Fruit fly (Drosophila melanogaster) whole organism, embryonic: Measurements from ENCODE around the gene Qsox2.
A peak's percentile ranks its signal among the peaks of the same experiment; 100 is the strongest.

Experiments
- Adf1 ChIP-seq: fragments of 200-800 bp; sonication (Bioruptor generic); IDR thresholded peaks from 2 replicates; pipeline ENCODE4 v1.3.6; 2022; ENCODE audit warnings: missing biosample characterization, missing genetic modification characterization
- Aef1 ChIP-seq: fragments of 200-800 bp; sonication (Bioruptor generic); IDR thresholded peaks from 3 replicates; pipeline ENCODE4 v1.3.6; 2022; ENCODE audit warnings: missing biosample characterization, missing genetic modification characterization
- Blimp-1 ChIP-seq: fragments of 200-800 bp; sonication (Bioruptor generic); optimal IDR thresholded peaks from 3 replicates; lab custom pipeline; 2018; ENCODE audit warnings: missing biosample characterization, missing genetic modification characterization, mild to moderate bottlenecking, moderate library complexity, missing genetic modification reagents
- CG10543 ChIP-seq: fragments of 200-800 bp; sonication (Bioruptor generic); optimal IDR thresholded peaks from 3 replicates; lab custom pipeline; 2017; ENCODE audit warnings: missing biosample characterization, mild to moderate bottlenecking, missing genetic modification characterization, moderate library complexity
- CG10959 ChIP-seq: fragments of 200-800 bp; sonication (Bioruptor generic); IDR thresholded peaks from 2 replicates; pipeline ENCODE4 v1.3.6; 2022; ENCODE audit warnings: missing biosample characterization, missing genetic modification characterization
- CG10979 ChIP-seq: fragments of 200-800 bp; sonication (Bioruptor generic); optimal IDR thresholded peaks from 2 replicates; lab custom pipeline; 2018; ENCODE audit warnings: missing biosample characterization, mild to moderate bottlenecking, missing genetic modification characterization, moderate library complexity
- CG11560 ChIP-seq: fragments of 200-800 bp; sonication (Bioruptor generic); IDR thresholded peaks from 3 replicates; pipeline ENCODE4 v1.3.6; 2022; ENCODE audit warnings: missing biosample characterization, missing genetic modification characterization
- CG12236 ChIP-seq: fragments of 200-800 bp; sonication (Bioruptor generic); optimal IDR thresholded peaks from 2 replicates; lab custom pipeline; 2016; ENCODE audit warnings: missing biosample characterization, missing genetic modification characterization
- CG1602 ChIP-seq: fragments of 200-800 bp; sonication (Bioruptor generic); optimal IDR thresholded peaks from 3 replicates; lab custom pipeline; 2016; ENCODE audit warnings: missing biosample characterization, missing genetic modification characterization
- CG17385 ChIP-seq: fragments of 200-800 bp; sonication (Bioruptor generic); optimal IDR thresholded peaks from 3 replicates; lab custom pipeline; 2018; ENCODE audit warnings: missing biosample characterization, mild to moderate bottlenecking, missing genetic modification characterization
- CG17612 ChIP-seq: fragments of 200-800 bp; sonication (Bioruptor generic); IDR thresholded peaks from 2 replicates; pipeline ENCODE4 v1.3.6; 2022; ENCODE audit warnings: missing biosample characterization, missing genetic modification characterization
- CG18011 ChIP-seq: fragments of 200-800 bp; sonication (Bioruptor generic); optimal IDR thresholded peaks from 2 replicates; lab custom pipeline; 2017; ENCODE audit warnings: missing biosample characterization, missing genetic modification characterization, mild to moderate bottlenecking, moderate library complexity, missing genotype
- CG2202 ChIP-seq: fragments of 200-800 bp; sonication (Bioruptor generic); optimal IDR thresholded peaks from 2 replicates; lab custom pipeline; 2018; ENCODE audit warnings: missing biosample characterization, mild to moderate bottlenecking, missing genetic modification characterization
- CG2678 ChIP-seq: fragments of 200-800 bp; sonication (Bioruptor generic); optimal IDR thresholded peaks from 3 replicates; lab custom pipeline; 2019; ENCODE audit warnings: missing biosample characterization, mild to moderate bottlenecking, missing genetic modification characterization, moderate library complexity
- CG31388 ChIP-seq: fragments of 200-800 bp; sonication (Bioruptor generic); optimal IDR thresholded peaks from 2 replicates; lab custom pipeline; 2016; ENCODE audit warnings: missing biosample characterization, missing genetic modification characterization
- CG32532 ChIP-seq: fragments of 200-800 bp; sonication (Bioruptor generic); IDR thresholded peaks from 2 replicates; pipeline ENCODE4 v1.3.6; 2022; ENCODE audit warnings: missing biosample characterization, missing genetic modification characterization
- CG32772 ChIP-seq: fragments of 200-800 bp; sonication (Bioruptor generic); IDR thresholded peaks from 2 replicates; pipeline ENCODE4 v1.3.6; 2022; ENCODE audit warnings: missing biosample characterization, missing genetic modification characterization
- CG3847 ChIP-seq: fragments of 200-800 bp; sonication (Bioruptor generic); IDR thresholded peaks from 2 replicates; pipeline ENCODE4 v1.3.6; 2022; ENCODE audit warnings: missing biosample characterization, missing genetic modification characterization
- CG7357 ChIP-seq: fragments of 200-800 bp; sonication (Bioruptor generic); IDR thresholded peaks from 3 replicates; pipeline ENCODE4 v1.3.6; 2022; ENCODE audit warnings: missing biosample characterization, missing genetic modification characterization
- Dek ChIP-seq: fragments of 200-800 bp; sonication (Bioruptor generic); optimal IDR thresholded peaks from 3 replicates; lab custom pipeline; 2019; ENCODE audit warnings: missing biosample characterization, mild to moderate bottlenecking, missing genetic modification characterization, moderate library complexity
- Doc2 ChIP-seq: fragments of 200-800 bp; sonication (Bioruptor generic); IDR thresholded peaks from 2 replicates; pipeline ENCODE4 v1.3.6; 2022; ENCODE audit warnings: missing biosample characterization, missing genetic modification characterization
- HLH4C ChIP-seq: fragments of 200-800 bp; sonication (Bioruptor generic); IDR thresholded peaks from 3 replicates; pipeline ENCODE4 v1.3.6; 2022; ENCODE audit warnings: missing biosample characterization, missing genetic modification characterization; ENCODE audit not compliant: partially characterized antibody
- Hand ChIP-seq: fragments of 200-800 bp; sonication (Bioruptor generic); optimal IDR thresholded peaks from 2 replicates; lab custom pipeline; 2017; ENCODE audit warnings: mild to moderate bottlenecking, missing biosample characterization, missing genetic modification reagents, missing genetic modification characterization
- Hmr ChIP-seq: fragments of 200-800 bp; sonication (Bioruptor generic); optimal IDR thresholded peaks from 3 replicates; lab custom pipeline; 2017; ENCODE audit warnings: mild to moderate bottlenecking, missing biosample characterization, missing genetic modification reagents, missing genetic modification characterization
- Hr39 ChIP-seq: fragments of >200 bp; optimal IDR thresholded peaks from 2 replicates; lab custom pipeline; 2017
- MBD-R2 ChIP-seq: fragments of 200-800 bp; sonication (Bioruptor generic); IDR thresholded peaks from 2 replicates; pipeline ENCODE4 v1.3.6; 2022; ENCODE audit warnings: missing biosample characterization, missing genetic modification characterization
- Max ChIP-seq: fragments of 200-800 bp; sonication (Bioruptor generic); optimal IDR thresholded peaks from 2 replicates; lab custom pipeline; 2016; ENCODE audit warnings: missing biosample characterization, mild to moderate bottlenecking, missing genetic modification characterization
- Myb ChIP-seq: fragments of 200-800 bp; sonication (Bioruptor generic); optimal IDR thresholded peaks from 2 replicates; lab custom pipeline; 2016; ENCODE audit warnings: missing biosample characterization, missing genetic modification characterization
- Nf-YC ChIP-seq: fragments of 200-800 bp; optimal IDR thresholded peaks from 3 replicates; lab custom pipeline; 2019; ENCODE audit warnings: missing biosample characterization, mild to moderate bottlenecking, missing genetic modification characterization, moderate library complexity
- Ptx1 ChIP-seq: fragments of 200-800 bp; sonication (Bioruptor generic); IDR thresholded peaks from 2 replicates; pipeline ENCODE4 v1.3.6; 2022; ENCODE audit warnings: missing biosample characterization, missing genetic modification characterization
- Ravus ChIP-seq: fragments of 200-800 bp; sonication (Bioruptor generic); IDR thresholded peaks from 2 replicates; pipeline ENCODE4 v1.3.6; 2022; ENCODE audit warnings: missing biosample characterization, missing genetic modification characterization
- Sox102F ChIP-seq: fragments of 200-800 bp; sonication (Bioruptor generic); optimal IDR thresholded peaks from 2 replicates; lab custom pipeline; 2018; ENCODE audit warnings: missing biosample characterization, mild to moderate bottlenecking, missing genetic modification characterization, moderate library complexity
- Sry-β ChIP-seq: fragments of 200-800 bp; sonication (Bioruptor generic); optimal IDR thresholded peaks from 2 replicates; lab custom pipeline; 2018; ENCODE audit warnings: missing biosample characterization, mild to moderate bottlenecking, missing genetic modification characterization, moderate library complexity
- Xbp1 ChIP-seq: fragments of 200-800 bp; sonication (Bioruptor generic); optimal IDR thresholded peaks from 3 replicates; lab custom pipeline; 2016; ENCODE audit warnings: missing biosample characterization, mild to moderate bottlenecking, missing genetic modification characterization
- ato ChIP-seq: fragments of 200-800 bp; sonication (Bioruptor generic); IDR thresholded peaks from 2 replicates; pipeline ENCODE4 v1.3.6; 2022; ENCODE audit warnings: missing biosample characterization, missing genetic modification characterization; ENCODE audit not compliant: partially characterized antibody
- br ChIP-seq: fragments of >200 bp; optimal IDR thresholded peaks from 2 replicates; lab custom pipeline; 2017
- cas ChIP-seq: fragments of 200-800 bp; sonication (Bioruptor generic); IDR thresholded peaks from 2 replicates; pipeline ENCODE4 v1.3.6; 2022; ENCODE audit warnings: missing biosample characterization, missing genetic modification characterization
- ci ChIP-seq: fragments of 200-800 bp; sonication (Bioruptor generic); IDR thresholded peaks from 3 replicates; pipeline ENCODE4 v1.3.6; 2022; ENCODE audit warnings: missing biosample characterization, missing genetic modification characterization
- danr ChIP-seq: fragments of 200-800 bp; sonication (Bioruptor generic); IDR thresholded peaks from 2 replicates; pipeline ENCODE4 v1.3.6; 2022; ENCODE audit warnings: missing biosample characterization, missing genetic modification characterization
- dysf ChIP-seq: fragments of 200-800 bp; sonication (Bioruptor generic); IDR thresholded peaks from 3 replicates; pipeline ENCODE4 v1.3.6; 2022; ENCODE audit warnings: missing biosample characterization, missing genetic modification characterization
- gce ChIP-seq: fragments of 200-800 bp; sonication (Bioruptor generic); IDR thresholded peaks from 3 replicates; pipeline ENCODE4 v1.3.6; 2022; ENCODE audit warnings: missing biosample characterization, missing genetic modification characterization
- her ChIP-seq: fragments of 200-800 bp; sonication (Bioruptor generic); optimal IDR thresholded peaks from 2 replicates; lab custom pipeline; 2016; ENCODE audit warnings: missing biosample characterization, missing genetic modification characterization
- psq ChIP-seq: fragments of 200-800 bp; sonication (Bioruptor generic); optimal IDR thresholded peaks from 2 replicates; lab custom pipeline; 2017; ENCODE audit warnings: missing biosample characterization, missing genetic modification characterization
- rib ChIP-seq: fragments of 200-800 bp; sonication (Bioruptor generic); IDR thresholded peaks from 2 replicates; pipeline ENCODE4 v1.3.6; 2022; ENCODE audit warnings: missing biosample characterization, missing genetic modification characterization
- run ChIP-seq: fragments of 200-800 bp; sonication (Bioruptor generic); optimal IDR thresholded peaks from 3 replicates; lab custom pipeline; 2018; ENCODE audit warnings: missing biosample characterization, mild to moderate bottlenecking, missing genetic modification characterization
- schlank ChIP-seq: fragments of 200-800 bp; sonication (Bioruptor generic); optimal IDR thresholded peaks from 2 replicates; lab custom pipeline; 2018; ENCODE audit warnings: missing biosample characterization, mild to moderate bottlenecking, missing genetic modification characterization
- shn ChIP-seq: fragments of 200-800 bp; sonication (Bioruptor generic); optimal IDR thresholded peaks from 3 replicates; lab custom pipeline; 2016; ENCODE audit warnings: missing biosample characterization, missing genetic modification characterization
- sima ChIP-seq: fragments of 200-800 bp; sonication (Bioruptor generic); optimal IDR thresholded peaks from 2 replicates; lab custom pipeline; 2016; ENCODE audit warnings: missing biosample characterization, missing genetic modification characterization
- tio ChIP-seq: fragments of 200-800 bp; sonication (Bioruptor generic); optimal IDR thresholded peaks from 2 replicates; lab custom pipeline; 2017; ENCODE audit warnings: missing biosample characterization, missing genetic modification characterization, inconsistent platforms
- tx ChIP-seq: fragments of 200-800 bp; sonication (Bioruptor generic); optimal IDR thresholded peaks from 2 replicates; lab custom pipeline; 2016; ENCODE audit warnings: missing biosample characterization, missing genetic modification characterization
- zfh2 ChIP-seq: fragments of 200-800 bp; sonication (Bioruptor generic); optimal IDR thresholded peaks from 2 replicates; lab custom pipeline; 2016; ENCODE audit warnings: missing biosample characterization, missing genetic modification characterization

Gene Qsox2

dm6 chr3R:21870158-21870971 is 43.2 kb upstream of the Qsox2 start, which contains the start of gene CG31431 (continued):
- TF ChIP-seq CG10959 (GFP tag; lab: Robert Waterston, UW) (peak; percentile 95), CG2202 (peak; percentile 86), CG31388 (GFP tag; lab: Kevin White, UChicago) (peak; percentile 96), Blimp-1 (GFP tag; lab: Kevin White, UChicago) (peak; percentile 95), ci (peak; percentile 98), dysf (GFP tag; lab: Robert Waterston, UW) (peak; percentile 98), CG17612 (GFP tag; lab: Robert Waterston, UW) (peak; percentile 93), Hand (GFP tag; lab: Kevin White, UChicago) (peak; percentile 96), Nf-YC (tag; lab: Kevin White, UChicago) (peak; percentile 82), tx (GFP tag; lab: Kevin White, UChicago) (peak; percentile 95), CG32772 (peak; percentile 97), rib (GFP tag; lab: Robert Waterston, UW) (peak; percentile 98), Ptx1 (GFP tag; lab: Robert Waterston, UW) (peak; percentile 97), CG1602 (GFP tag; lab: Kevin White, UChicago) (peak; percentile 95), Sox102F (peak; percentile 96), psq (peak; percentile 90), CG7357 (peak; percentile 93), CG17385 (GFP tag; lab: Kevin White, UChicago) (peak; percentile 96), Myb (peak; percentile 90), CG12236 (GFP tag; lab: Kevin White, UChicago) (peak; percentile 93), CG11560 (tag; lab: Robert Waterston, UW) (peak; percentile 90), schlank (tag; lab: Kevin White, UChicago) (peak; percentile 97), Ravus (GFP tag; lab: Robert Waterston, UW) (peak; percentile 94), HLH4C (no peak), CG32532 (peak; percentile 99), run (tag; lab: Kevin White, UChicago) (peak; percentile 85), CG10543 (GFP tag; lab: Kevin White, UChicago) (peak; percentile 97), br (lab: Kevin White, UChicago) (no peak), shn (GFP tag; lab: Kevin White, UChicago) (peak; percentile 94), Aef1 (GFP tag; lab: Robert Waterston, UW) (peak; percentile 97), CG2678 (tag; lab: Kevin White, UChicago) (peak; percentile 98), CG3847 (peak; percentile 98), cas (GFP tag; lab: Robert Waterston, UW) (peak; percentile 96), Adf1 (GFP tag; lab: Robert Waterston, UW) (peak; percentile 86), Dek (tag; lab: Kevin White, UChicago) (peak; percentile 97), CG10979 (tag; lab: Kevin White, UChicago) (peak; percentile 96), sima (GFP tag; lab: Kevin White, UChicago) (peak; percentile 94), danr (GFP tag; lab: Robert Waterston, UW) (peak; percentile 95), her (GFP tag; lab: Kevin White, UChicago) (peak; percentile 96), Doc2 (GFP tag; lab: Robert Waterston, UW) (peak; percentile 90), Sry-β (GFP tag; lab: Kevin White, UChicago) (peak; percentile 57), Xbp1 (GFP tag; lab: Kevin White, UChicago) (peak; percentile 97), zfh2 (GFP tag; lab: Kevin White, UChicago) (peak; percentile 97), Hmr (GFP tag; lab: Kevin White, UChicago) (peak; percentile 98), Hr39 (lab: Kevin White, UChicago) (no peak), MBD-R2 (GFP tag; lab: Robert Waterston, UW) (peak; percentile 98), CG18011 (GFP tag; lab: Kevin White, UChicago) (peak; percentile 81), tio (GFP tag; lab: Kevin White, UChicago) (peak; percentile 96), ato (GFP tag; lab: Robert Waterston, UW) (no peak), Max (GFP tag; lab: Kevin White, UChicago) (peak; percentile 94), gce (GFP tag; lab: Robert Waterston, UW) (peak; percentile 95)
